Worm (Caenorhabditis elegans) whole organism, late embryonic: ENCODE measurements around the gene adss-1.

ENCODE experiments used
- F13H6.1 ChIP-seq: sonication (generic microtip); optimal IDR thresholded peaks from 2 replicates; lab custom pipeline; 2016; ENCODE audit warnings: missing genetic modification characterization, missing compliant biosample characterization
- ahr-1 ChIP-seq: sonication (generic microtip); optimal IDR thresholded peaks from 2 replicates; lab custom pipeline; 2016; ENCODE audit warnings: missing genetic modification characterization, missing compliant biosample characterization
- ceh-9 ChIP-seq: sonication (generic microtip); optimal IDR thresholded peaks from 2 replicates; lab custom pipeline; 2016; ENCODE audit warnings: mild to moderate bottlenecking, missing genetic modification characterization, inconsistent platforms, missing compliant biosample characterization
- elt-2 ChIP-seq: sonication (generic microtip); optimal IDR thresholded peaks from 2 replicates; lab custom pipeline; 2016; ENCODE audit warnings: missing genetic modification reagents, missing genetic modification characterization, missing compliant biosample characterization
- mec-3 ChIP-seq: sonication (generic microtip); optimal IDR thresholded peaks from 2 replicates; lab custom pipeline; 2016; ENCODE audit warnings: borderline replicate concordance, missing genetic modification characterization, missing compliant biosample characterization
- pag-3 ChIP-seq: sonication (generic microtip); optimal IDR thresholded peaks from 2 replicates; lab custom pipeline; 2016; ENCODE audit warnings: missing compliant biosample characterization, missing genetic modification characterization, borderline replicate concordance
- pha-2 ChIP-seq: sonication (generic microtip); optimal IDR thresholded peaks from 2 replicates; lab custom pipeline; 2017; ENCODE audit warnings: mild to moderate bottlenecking, missing genetic modification characterization, missing compliant biosample characterization
- sdc-2 ChIP-seq: sonication (generic microtip); optimal IDR thresholded peaks from 2 replicates; lab custom pipeline; 2016; ENCODE audit warnings: missing genotype, missing genetic modification characterization, missing compliant biosample characterization
- unc-86 ChIP-seq: sonication (generic microtip); optimal IDR thresholded peaks from 2 replicates; lab custom pipeline; 2016; ENCODE audit warnings: missing genetic modification characterization, missing compliant biosample characterization
- ztf-16 ChIP-seq: sonication (generic microtip); optimal IDR thresholded peaks from 2 replicates; lab custom pipeline; 2017; ENCODE audit warnings: missing genetic modification characterization, missing compliant biosample characterization

- TF ChIP-seq ztf-16 (tag; lab: Kevin White, UChicago) (no peak), sdc-2 (tag; lab: Kevin White, UChicago) (no peak), unc-86 (tag; lab: Kevin White, UChicago) (no peak), elt-2 (no peak), pha-2 (tag; lab: Kevin White, UChicago) (no peak), pag-3 (tag; lab: Kevin White, UChicago) (no peak), F13H6.1 (tag; lab: Kevin White, UChicago) (no peak), mec-3 (tag; lab: Kevin White, UChicago) (no peak), ceh-9 (no peak), ahr-1 (tag; lab: Kevin White, UChicago) (no peak)
Measured at ce11 chrV:4775140-4775539, 48.1 kb downstream of the adss-1 start.
